Fruit fly (Drosophila melanogaster) whole organism, embryonic: ENCODE measurements around the gene CG32036.

Experiments used
- CG11093 ChIP-seq: fragments of 200-800 bp; sonication (Bioruptor generic); IDR thresholded peaks from 3 replicates; pipeline ENCODE4 v1.3.6; 2022; ENCODE audit warnings: missing biosample characterization, missing genetic modification characterization
- CG11504 ChIP-seq: fragments of 200-800 bp; sonication (Bioruptor generic); optimal IDR thresholded peaks from 3 replicates; lab custom pipeline; 2019; ENCODE audit warnings: missing biosample characterization, mild to moderate bottlenecking, missing genetic modification characterization, moderate library complexity
- CG12104 ChIP-seq: fragments of 200-800 bp; sonication (Bioruptor generic); optimal IDR thresholded peaks from 3 replicates; lab custom pipeline; 2016; ENCODE audit warnings: missing biosample characterization, missing genetic modification characterization
- CG12659 ChIP-seq: fragments of 200-800 bp; sonication (Bioruptor generic); optimal IDR thresholded peaks from 3 replicates; lab custom pipeline; 2017; ENCODE audit warnings: mild to moderate bottlenecking, missing biosample characterization, missing genetic modification reagents, missing genetic modification characterization
- CG13123 ChIP-seq: fragments of 200-800 bp; sonication (Bioruptor generic); optimal IDR thresholded peaks from 2 replicates; lab custom pipeline; 2016; ENCODE audit warnings: missing biosample characterization, missing genetic modification characterization
- CG14014 ChIP-seq: fragments of 200-800 bp; sonication (Bioruptor generic); IDR thresholded peaks from 2 replicates; pipeline ENCODE4 v1.3.6; 2022; ENCODE audit warnings: missing biosample characterization, missing genetic modification characterization
- CG17568 ChIP-seq: fragments of 200-800 bp; sonication (Bioruptor generic); optimal IDR thresholded peaks from 2 replicates; lab custom pipeline; 2018; ENCODE audit warnings: missing biosample characterization, mild to moderate bottlenecking, missing genetic modification characterization, moderate library complexity
- CG4328 ChIP-seq: fragments of 200-800 bp; sonication (Bioruptor generic); optimal IDR thresholded peaks from 3 replicates; lab custom pipeline; 2017; ENCODE audit warnings: missing biosample characterization, missing genetic modification reagents, missing genetic modification characterization
- CG4360 ChIP-seq: fragments of 200-800 bp; sonication (Bioruptor generic); IDR thresholded peaks from 2 replicates; pipeline ENCODE4 v1.3.6; 2022; ENCODE audit warnings: missing biosample characterization, missing genetic modification characterization
- CG4424 ChIP-seq: fragments of 200-800 bp; sonication (Bioruptor generic); optimal IDR thresholded peaks from 3 replicates; lab custom pipeline; 2016; ENCODE audit warnings: missing biosample characterization, missing genetic modification characterization
- CG4617 ChIP-seq: fragments of 200-800 bp; sonication (Bioruptor generic); optimal IDR thresholded peaks from 3 replicates; lab custom pipeline; 2016; ENCODE audit warnings: missing biosample characterization, missing genetic modification characterization, borderline replicate concordance
- CG6175 ChIP-seq: fragments of 200-800 bp; sonication (Bioruptor generic); IDR thresholded peaks from 3 replicates; pipeline ENCODE4 v1.3.6; 2022; ENCODE audit warnings: missing biosample characterization, missing genetic modification characterization
- CG7372 ChIP-seq: fragments of 200-800 bp; sonication (Bioruptor generic); IDR thresholded peaks from 2 replicates; pipeline ENCODE4 v1.3.6; 2022; ENCODE audit warnings: missing biosample characterization, missing genetic modification characterization
- CG9876 ChIP-seq: fragments of 200-800 bp; sonication (Bioruptor generic); optimal IDR thresholded peaks from 2 replicates; lab custom pipeline; 2016; ENCODE audit warnings: missing biosample characterization, missing genetic modification characterization
- D19B ChIP-seq: fragments of 200-800 bp; sonication (Bioruptor generic); optimal IDR thresholded peaks from 2 replicates; lab custom pipeline; 2017; ENCODE audit warnings: missing biosample characterization, mild to moderate bottlenecking, missing genetic modification characterization
- Dek ChIP-seq: fragments of 200-800 bp; sonication (Bioruptor generic); optimal IDR thresholded peaks from 3 replicates; lab custom pipeline; 2019; ENCODE audit warnings: missing biosample characterization, mild to moderate bottlenecking, missing genetic modification characterization, moderate library complexity
- H2.0 ChIP-seq: fragments of 200-800 bp; sonication (Bioruptor generic); IDR thresholded peaks from 2 replicates; pipeline ENCODE4 v1.3.6; 2022; ENCODE audit warnings: missing biosample characterization, missing genetic modification characterization
- HLH4C ChIP-seq: fragments of 200-800 bp; sonication (Bioruptor generic); IDR thresholded peaks from 3 replicates; pipeline ENCODE4 v1.3.6; 2022; ENCODE audit warnings: missing biosample characterization, missing genetic modification characterization; ENCODE audit not compliant: partially characterized antibody
- Hmx ChIP-seq: fragments of 200-800 bp; sonication (Bioruptor generic); optimal IDR thresholded peaks from 2 replicates; lab custom pipeline; 2016; ENCODE audit warnings: missing biosample characterization, missing genetic modification characterization
- Hr39 ChIP-seq: fragments of >200 bp; optimal IDR thresholded peaks from 2 replicates; lab custom pipeline; 2017
- Kr ChIP-seq: fragments of 200-800 bp; sonication (Bioruptor generic); optimal IDR thresholded peaks from 2 replicates; lab custom pipeline; 2017; ENCODE audit warnings: missing biosample characterization, mild to moderate bottlenecking, missing genetic modification characterization
- NC2α ChIP-seq: fragments of 200-800 bp; sonication (Bioruptor generic); optimal IDR thresholded peaks from 2 replicates; lab custom pipeline; 2016; ENCODE audit warnings: missing biosample characterization, missing genetic modification characterization
- Opbp ChIP-seq: fragments of 200-800 bp; sonication (Bioruptor generic); IDR thresholded peaks from 3 replicates; pipeline ENCODE4 v1.3.6; 2022; ENCODE audit warnings: missing biosample characterization, missing genetic modification characterization; ENCODE audit not compliant: partially characterized antibody
- Pdp1 ChIP-seq, 2 experiments: fragments of 200-800 bp; sonication (Bioruptor generic); optimal IDR thresholded peaks; 3 replicates each; lab custom pipeline; 2016; ENCODE audit warnings: missing biosample characterization in 2 of 2, missing genetic modification characterization in 2 of 2, mild to moderate bottlenecking in 1 of 2, moderate library complexity in 1 of 2
- Sox100B ChIP-seq: fragments of 200-800 bp; sonication (Bioruptor generic); optimal IDR thresholded peaks from 3 replicates; lab custom pipeline; 2018; ENCODE audit warnings: missing biosample characterization, mild to moderate bottlenecking, missing genetic modification characterization
- ab ChIP-seq: fragments of 200-800 bp; sonication (Bioruptor generic); optimal IDR thresholded peaks from 2 replicates; lab custom pipeline; 2016; ENCODE audit warnings: missing biosample characterization, missing genetic modification characterization
- al ChIP-seq: fragments of 200-800 bp; sonication (Bioruptor generic); IDR thresholded peaks from 2 replicates; pipeline ENCODE4 v1.3.6; 2022; ENCODE audit warnings: missing biosample characterization, missing genetic modification characterization
- ap ChIP-seq: fragments of 200-800 bp; sonication (Bioruptor generic); IDR thresholded peaks from 2 replicates; pipeline ENCODE4 v1.3.6; 2022; ENCODE audit warnings: missing biosample characterization, missing genetic modification characterization
- ato ChIP-seq: fragments of 200-800 bp; sonication (Bioruptor generic); IDR thresholded peaks from 2 replicates; pipeline ENCODE4 v1.3.6; 2022; ENCODE audit warnings: missing biosample characterization, missing genetic modification characterization; ENCODE audit not compliant: partially characterized antibody
- bsh ChIP-seq, 2 experiments: fragments of 200-800 bp; sonication (Bioruptor generic); optimal IDR thresholded peaks; 2 replicates each; lab custom pipeline; 2017 to 2018; ENCODE audit warnings: mild to moderate bottlenecking in 2 of 2, missing biosample characterization in 2 of 2, missing genetic modification characterization in 2 of 2, moderate library complexity in 1 of 2
- crp ChIP-seq, 2 experiments: fragments of 200-800 bp; sonication (Bioruptor generic); optimal IDR thresholded peaks; 2 replicates in 1 of 2; 3 replicates in 1 of 2; lab custom pipeline; 2017; ENCODE audit warnings: missing biosample characterization in 2 of 2, missing genetic modification characterization in 2 of 2, mild to moderate bottlenecking in 1 of 2, moderate library complexity in 1 of 2
- esg ChIP-seq: fragments of 200-800 bp; sonication (Bioruptor generic); conservative IDR thresholded peaks from 2 replicates; pipeline ENCODE4 v1.3.6; 2022; ENCODE audit warnings: missing biosample characterization, missing genetic modification characterization
- eyg ChIP-seq: fragments of 200-800 bp; sonication (Bioruptor generic); optimal IDR thresholded peaks from 3 replicates; lab custom pipeline; 2016; ENCODE audit warnings: missing biosample characterization, missing genetic modification characterization
- fd3F ChIP-seq: fragments of 200-800 bp; sonication (Bioruptor generic); optimal IDR thresholded peaks from 2 replicates; lab custom pipeline; 2018; ENCODE audit warnings: missing biosample characterization, mild to moderate bottlenecking, missing genetic modification characterization, moderate library complexity
- fd96Cb ChIP-seq: fragments of 200-800 bp; sonication (Bioruptor generic); optimal IDR thresholded peaks from 2 replicates; lab custom pipeline; 2018; ENCODE audit warnings: missing biosample characterization, mild to moderate bottlenecking, missing genetic modification characterization, moderate library complexity
- ftz-f1 ChIP-seq: fragments of 200-800 bp; sonication (Bioruptor generic); optimal IDR thresholded peaks from 2 replicates; lab custom pipeline; 2016; ENCODE audit warnings: missing biosample characterization, missing genetic modification characterization
- gem ChIP-seq: fragments of 200-800 bp; sonication (Bioruptor generic); optimal IDR thresholded peaks from 2 replicates; lab custom pipeline; 2019; ENCODE audit warnings: missing biosample characterization, mild to moderate bottlenecking, missing genetic modification characterization, moderate library complexity
- inv ChIP-seq: fragments of 200-800 bp; sonication (Bioruptor generic); IDR thresholded peaks from 2 replicates; pipeline ENCODE4 v1.3.6; 2022; ENCODE audit warnings: missing biosample characterization, missing genetic modification characterization; ENCODE audit not compliant: partially characterized antibody
- jigr1 ChIP-seq: fragments of 200-800 bp; sonication (Bioruptor generic); IDR thresholded peaks from 3 replicates; pipeline ENCODE4 v1.3.6; 2022; ENCODE audit warnings: missing biosample characterization, missing genetic modification characterization
- lilli ChIP-seq: fragments of 200-800 bp; sonication (Bioruptor generic); optimal IDR thresholded peaks from 3 replicates; lab custom pipeline; 2016; ENCODE audit warnings: missing biosample characterization, missing genetic modification characterization
- luna ChIP-seq: fragments of 200-800 bp; sonication (Bioruptor generic); optimal IDR thresholded peaks from 2 replicates; lab custom pipeline; 2016; ENCODE audit warnings: missing biosample characterization, missing genetic modification characterization
- p53 ChIP-seq: fragments of 200-800 bp; sonication (Bioruptor generic); optimal IDR thresholded peaks from 2 replicates; lab custom pipeline; 2016; ENCODE audit warnings: missing biosample characterization, missing genetic modification characterization
- seq ChIP-seq: fragments of 200-800 bp; sonication (Bioruptor generic); IDR thresholded peaks from 2 replicates; pipeline ENCODE4 v1.3.6; 2022; ENCODE audit warnings: missing biosample characterization, missing genetic modification characterization
- sqz ChIP-seq: fragments of 200-800 bp; sonication (Bioruptor generic); optimal IDR thresholded peaks from 3 replicates; lab custom pipeline; 2018; ENCODE audit warnings: missing biosample characterization, mild to moderate bottlenecking, missing genetic modification characterization
- tap ChIP-seq: fragments of 200-800 bp; optimal IDR thresholded peaks from 3 replicates; lab custom pipeline; 2019; ENCODE audit warnings: missing biosample characterization, mild to moderate bottlenecking, missing genetic modification characterization, moderate library complexity
- tx ChIP-seq: fragments of 200-800 bp; sonication (Bioruptor generic); optimal IDR thresholded peaks from 2 replicates; lab custom pipeline; 2016; ENCODE audit warnings: missing biosample characterization, missing genetic modification characterization
- wdn ChIP-seq: fragments of 200-800 bp; sonication (Bioruptor generic); IDR thresholded peaks from 2 replicates; pipeline ENCODE4 v1.3.6; 2022; ENCODE audit warnings: missing biosample characterization, missing genetic modification characterization
- zen ChIP-seq: fragments of 200-800 bp; sonication (Bioruptor generic); optimal IDR thresholded peaks from 3 replicates; lab custom pipeline; 2018; ENCODE audit warnings: missing biosample characterization, mild to moderate bottlenecking, missing genetic modification characterization, moderate library complexity

CG32036 gene

dm6 chr3L:9460775-9461491 lies 28.1 kb downstream of the CG32036 start, which contains the start of the genes CG3434 and CG44838 (continued):
- peak; percentile 79 for TF ChIP-seq CG11504 (tag; lab: Kevin White, UChicago)
- TF ChIP-seq inv (GFP tag; lab: Robert Waterston, UW), result no peak
- peak; percentile 74 for TF ChIP-seq CG13123
- no peak for TF ChIP-seq ato (GFP tag; lab: Robert Waterston, UW)
- no peak for TF ChIP-seq Kr (GFP tag; lab: Kevin White, UChicago)
- peak; percentile 70 for TF ChIP-seq CG14014 (GFP tag; lab: Robert Waterston, UW)
- TF ChIP-seq CG4424 (GFP tag; lab: Kevin White, UChicago), result peak; percentile 84
- no peak; the same call in 2 of the 3 replicates for TF ChIP-seq Opbp (GFP tag; lab: Robert Waterston, UW)
- TF ChIP-seq CG11093 (GFP tag; lab: Robert Waterston, UW), result peak; percentile 45; the same call in 1 of the 3 replicates
- TF ChIP-seq Hmx, result peak; percentile 26
- TF ChIP-seq CG4328 (GFP tag; lab: Kevin White, UChicago), result peak; percentile 72
- TF ChIP-seq esg (GFP tag; lab: Robert Waterston, UW), result peak; percentile 65
- TF ChIP-seq crp (GFP tag; optimal IDR thresholded peaks at IDR 0.05; lab: Kevin White, UChicago), result peak in 1 of 2 experiments; percentile 55
- TF ChIP-seq zen (tag; lab: Kevin White, UChicago), result peak; percentile 74
- peak; percentile 57 for TF ChIP-seq D19B (GFP tag; lab: Kevin White, UChicago)
- peak; percentile 57; the same call in 1 of the 2 replicates for TF ChIP-seq CG7372
- peak; percentile 54 for TF ChIP-seq CG12104 (GFP tag; lab: Kevin White, UChicago)
- TF ChIP-seq NC2α, result peak; percentile 39
- peak; percentile 90 for TF ChIP-seq CG12659
- TF ChIP-seq al, result peak; percentile 43
- TF ChIP-seq Hr39 (lab: Kevin White, UChicago), result no peak
- TF ChIP-seq CG9876 (GFP tag; lab: Kevin White, UChicago), result peak; percentile 35
- peak; percentile 38; the same call in 1 of the 3 replicates for TF ChIP-seq jigr1
- peak; percentile 71 for TF ChIP-seq Sox100B (GFP tag; lab: Kevin White, UChicago)
- TF ChIP-seq sqz, result peak; percentile 65
- TF ChIP-seq fd96Cb (tag; lab: Kevin White, UChicago), result peak; percentile 64
- TF ChIP-seq CG4360 (GFP tag; lab: Robert Waterston, UW), result 0 out of 2 replicates have a peak, but pooled peaks have one; percentile 34
- TF ChIP-seq lilli (GFP tag; lab: Kevin White, UChicago), result peak; percentile 90
- TF ChIP-seq fd3F (GFP tag; lab: Kevin White, UChicago), result peak; percentile 68
- TF ChIP-seq tap (tag; lab: Kevin White, UChicago), result peak; percentile 36
- TF ChIP-seq Dek (tag; lab: Kevin White, UChicago), result peak; percentile 77
- peak; percentile 35; the same call in 1 of the 2 replicates for TF ChIP-seq ap (GFP tag; lab: Robert Waterston, UW)
- peak; percentile 13 for TF ChIP-seq ftz-f1
- peak; percentile 57 to 65 for TF ChIP-seq Pdp1 (GFP tag; optimal IDR thresholded peaks at IDR 0.05; lab: Kevin White, UChicago)
- peak; percentile 55; the same call in 1 of the 2 replicates for TF ChIP-seq seq
- TF ChIP-seq CG17568 (GFP tag; lab: Kevin White, UChicago), result peak; percentile 64
- peak; percentile 44; the same call in 1 of the 3 replicates for TF ChIP-seq HLH4C (GFP tag; lab: Robert Waterston, UW)
- TF ChIP-seq wdn (GFP tag; lab: Robert Waterston, UW), result peak; percentile 40; the same call in 1 of the 2 replicates
- TF ChIP-seq ab, result peak; percentile 77
- TF ChIP-seq eyg (GFP tag; lab: Kevin White, UChicago), result no peak
- peak; percentile 81 for TF ChIP-seq CG4617 (GFP tag; lab: Kevin White, UChicago)
- TF ChIP-seq luna, result peak; percentile 28
- peak; percentile 88 for TF ChIP-seq gem
- peak; percentile 24; the same call in 1 of the 2 replicates for TF ChIP-seq H2.0
- TF ChIP-seq bsh (GFP tag; optimal IDR thresholded peaks at IDR 0.05; lab: Kevin White, UChicago), result peak; percentile 9 to 81
- peak; percentile 39 for TF ChIP-seq p53
- TF ChIP-seq tx (GFP tag; lab: Kevin White, UChicago), result peak; percentile 62
- peak; percentile 44; the same call in 1 of the 3 replicates for TF ChIP-seq CG6175 (GFP tag; lab: Robert Waterston, UW)
